Fruit fly (Drosophila melanogaster) S2 (cell line): Measurements from ENCODE around the gene bru2.
A peak's percentile ranks its signal among the peaks of the same experiment; 100 is the strongest.

Source experiments
- CG8478 ChIP-seq: fragments of >200 bp; optimal IDR thresholded peaks from 2 replicates; lab custom pipeline; 2018
- CTCF ChIP-seq, 2 experiments: fragments of >200 bp; optimal IDR thresholded peaks; 2 replicates each; lab custom pipeline; 2018

The bru2 gene

dm6 chr2L:12423106-12423836 is 79.3 kb downstream of the bru2 start, which contains the start of gene vir-1:
Gene vir-1 (minus strand): TSS chr2L:12423439.
- no peak for TF ChIP-seq CG8478 (lab: Kevin White, UChicago)
- TF ChIP-seq CTCF (optimal IDR thresholded peaks at IDR 0.05; lab: Kevin White, UChicago) = no peak

- TF ChIP-seq CG8478 (lab: Kevin White, UChicago) = no peak
- TF ChIP-seq CTCF (optimal IDR thresholded peaks at IDR 0.05; lab: Kevin White, UChicago) = peak; percentile 84 to 94
Measured at dm6 chr2L:12424555-12424954, 80.5 kb downstream of the bru2 start, which contains the start of gene Fam92. Gene Fam92 (plus strand): TSS chr2L:12424904.

- TF ChIP-seq CG8478 (lab: Kevin White, UChicago) = no peak
- no peak for TF ChIP-seq CTCF (optimal IDR thresholded peaks at IDR 0.05; lab: Kevin White, UChicago)
Measured at dm6 chr2L:12427487-12428101, 83.6 kb downstream of the bru2 start, which contains the start of the genes CG5446 and Trm1. Gene CG5446 (minus strand): TSS chr2L:12427709. Gene Trm1 (plus strand): TSS chr2L:12428028.

- TF ChIP-seq CTCF (optimal IDR thresholded peaks at IDR 0.05; lab: Kevin White, UChicago) = no peak
- TF ChIP-seq CG8478 (lab: Kevin White, UChicago) = no peak
Measured at dm6 chr2L:12430792-12431191, 86.8 kb downstream of the bru2 start, which contains the start of gene CG5435. Gene CG5435 (minus strand): TSS chr2L:12430892.

- TF ChIP-seq CTCF (optimal IDR thresholded peaks at IDR 0.05; lab: Kevin White, UChicago) = no peak
- TF ChIP-seq CG8478 (lab: Kevin White, UChicago) = no peak
Measured at dm6 chr2L:12433712-12434534, 89.9 kb downstream of the bru2 start, which contains the start of gene eRF3. Gene eRF3 (plus strand): TSS chr2L:12434452.

dm6 chr2L:12434535-12434938 is 90.5 kb downstream of the bru2 start, which contains the start of gene SC35:
Gene SC35 (minus strand): TSS chr2L:12434665.
- no peak for TF ChIP-seq CG8478 (lab: Kevin White, UChicago)

dm6 chr2L:12435428-12435827 is 91.4 kb downstream of the bru2 start:
- TF ChIP-seq CG8478 (lab: Kevin White, UChicago) (no peak), CTCF (optimal IDR thresholded peaks at IDR 0.05; lab: Kevin White, UChicago) (no peak)

- TF ChIP-seq CTCF (optimal IDR thresholded peaks at IDR 0.05; lab: Kevin White, UChicago) (peak in 1 of 2 experiments; percentile 20), CG8478 (lab: Kevin White, UChicago) (no peak)
Measured at dm6 chr2L:12435976-12436771, 92.2 kb downstream of the bru2 start.

- TF ChIP-seq CTCF (optimal IDR thresholded peaks at IDR 0.05; lab: Kevin White, UChicago) (no peak), CG8478 (lab: Kevin White, UChicago) (no peak)
Measured at dm6 chr2L:12445743-12446142, 101.7 kb downstream of the bru2 start, which contains the start of gene Oatp33Ea. Gene Oatp33Ea (minus strand): TSS chr2L:12445924.
